Fruit fly (Drosophila melanogaster): ENCODE results near the gene fz2.

Gene fz2

dm6 chr3L:19268720-19269401 lies 33.7 kb upstream of the fz2 start, which contains the start of the genes Aldh7A1 and CG14085:
TSS of gene Aldh7A1 (minus strand) at chr3L:19268913.
TSS of gene CG14085 (plus strand) at chr3L:19269351.
- no peak for TF ChIP-seq gcm (GFP tag; optimal IDR thresholded peaks at IDR 0.05)
- TF ChIP-seq seq (GFP tag; IDR thresholded peaks at IDR 0.05), result no peak
- TF ChIP-seq exex (tag; optimal IDR thresholded peaks at IDR 0.05), result peak; percentile 82
- TF ChIP-seq CG16813 (GFP tag; IDR thresholded peaks at IDR 0.05; ENCODE audit: partially characterized antibody), result 0 out of 3 replicates have a peak, but pooled peaks have one; percentile 6
- TF ChIP-seq CG6254 (GFP tag; optimal IDR thresholded peaks at IDR 0.05), result peak; percentile 18
- TF ChIP-seq sens (GFP tag), result peak; percentile 28
- TF ChIP-seq gcm2 (GFP tag; optimal IDR thresholded peaks at IDR 0.05), result no peak
- peak; percentile 98 for TF ChIP-seq CG15601 (tag; optimal IDR thresholded peaks at IDR 0.05)
- no peak for TF ChIP-seq CG14441 (GFP tag; IDR thresholded peaks at IDR 0.05)
- TF ChIP-seq CG3407 (GFP tag; optimal IDR thresholded peaks at IDR 0.05), result no peak
- peak; percentile 57; the same call in 1 of the 2 replicates for TF ChIP-seq NFAT (GFP tag; IDR thresholded peaks at IDR 0.05)
- peak; percentile 96 for TF ChIP-seq grn (GFP tag; optimal IDR thresholded peaks at IDR 0.05)
- no peak for TF ChIP-seq MBD-R2 (GFP tag; IDR thresholded peaks at IDR 0.05)
- TF ChIP-seq CG3281 (GFP tag; optimal IDR thresholded peaks at IDR 0.05), result no peak
- TF ChIP-seq dmrt11E (tag; optimal IDR thresholded peaks at IDR 0.05), result no peak
- no peak for TF ChIP-seq ci (GFP tag; IDR thresholded peaks at IDR 0.05)
- peak; percentile 95 for TF ChIP-seq GATAe (GFP tag; conservative IDR thresholded peaks at IDR 0.05)
- TF ChIP-seq HmgZ (tag; optimal IDR thresholded peaks at IDR 0.05), result peak; percentile 72
- peak; percentile 34 for TF ChIP-seq Max (GFP tag; optimal IDR thresholded peaks at IDR 0.05)
- peak; percentile 30 for TF ChIP-seq CG17912 (GFP tag; optimal IDR thresholded peaks at IDR 0.05)
- TF ChIP-seq rib (GFP tag; IDR thresholded peaks at IDR 0.05), result peak; percentile 62; the same call in 1 of the 2 replicates
- no peak for TF ChIP-seq tap (tag; optimal IDR thresholded peaks at IDR 0.05)
- peak; percentile 99 for TF ChIP-seq crol (GFP tag; IDR thresholded peaks at IDR 0.05)
- no peak for TF ChIP-seq CG5953 (GFP tag; IDR thresholded peaks at IDR 0.05)
- no peak for TF ChIP-seq Dip3 (GFP tag; optimal IDR thresholded peaks at IDR 0.05)
- TF ChIP-seq CG8281 (tag; optimal IDR thresholded peaks at IDR 0.05), result peak; percentile 99
- TF ChIP-seq Opbp (GFP tag; IDR thresholded peaks at IDR 0.05; ENCODE audit: partially characterized antibody), result 0 out of 3 replicates have a peak, but pooled peaks have one; percentile 30
- TF ChIP-seq corto (GFP tag; optimal IDR thresholded peaks at IDR 0.05), result no peak
- TF ChIP-seq CG18599 (GFP tag; optimal IDR thresholded peaks at IDR 0.05), result peak; percentile 40
- TF ChIP-seq sug (tag; optimal IDR thresholded peaks at IDR 0.05), result peak; percentile 100
- TF ChIP-seq zf30C (GFP tag; optimal IDR thresholded peaks at IDR 0.05), result no peak
- TF ChIP-seq CG7987 (GFP tag; optimal IDR thresholded peaks at IDR 0.05), result no peak
- 0 out of 3 replicates have a peak, but pooled peaks have one; percentile 37 for TF ChIP-seq gce (GFP tag; IDR thresholded peaks at IDR 0.05)
- peak; percentile 36 for TF ChIP-seq ftz-f1 (GFP tag; optimal IDR thresholded peaks at IDR 0.05)
- no peak for TF ChIP-seq CG5245 (GFP tag; optimal IDR thresholded peaks at IDR 0.05)
- TF ChIP-seq CG6791 (GFP tag; IDR thresholded peaks at IDR 0.05; ENCODE audit: partially characterized antibody), result no peak
- TF ChIP-seq CG34376 (GFP tag; optimal IDR thresholded peaks at IDR 0.05), result peak; percentile 90
- no peak for TF ChIP-seq ems (GFP tag; optimal IDR thresholded peaks at IDR 0.05)
- TF ChIP-seq stwl (tag; optimal IDR thresholded peaks at IDR 0.05), result no peak
- TF ChIP-seq dysf (GFP tag; IDR thresholded peaks at IDR 0.05), result no peak
- TF ChIP-seq CG15514 (GFP tag; optimal IDR thresholded peaks at IDR 0.05), result peak; percentile 31
- no peak for TF ChIP-seq Optix (GFP tag; IDR thresholded peaks at IDR 0.05)
- peak; percentile 21; the same call in 1 of the 2 replicates for TF ChIP-seq Rfx (GFP tag; IDR thresholded peaks at IDR 0.05)
- peak; percentile 92; the same call in 3 of the 4 replicates for TF ChIP-seq chinmo (GFP tag; IDR thresholded peaks at IDR 0.05; ENCODE audit: partially characterized antibody)
- TF ChIP-seq CG10543 (GFP tag; optimal IDR thresholded peaks at IDR 0.05), result peak; percentile 72
- TF ChIP-seq Jarid2 (GFP tag; optimal IDR thresholded peaks at IDR 0.05), result peak; percentile 65
- TF ChIP-seq CG1603 (tag; optimal IDR thresholded peaks at IDR 0.05), result no peak
- peak; percentile 78 for TF ChIP-seq Deaf1 (tag; optimal IDR thresholded peaks at IDR 0.05)
- TF ChIP-seq vnd (GFP tag; IDR thresholded peaks at IDR 0.05; ENCODE audit: partially characterized antibody), result 0 out of 3 replicates have a peak, but pooled peaks have one; percentile 38
